Worm (Caenorhabditis elegans): ENCODE data around the gene F20H11.4.
A peak's percentile ranks its signal among the peaks of the same experiment; 100 is the strongest.

F20H11.4 gene

ce11 chrIII:6651983-6652382 lies 43.6 kb downstream of the F20H11.4 start, which contains the start of gene pdfr-1:
Gene pdfr-1, minus strand, starts transcription at chrIII:6652083.
- TF ChIP-seq F52B5.7 (tag; optimal IDR thresholded peaks at IDR 0.05) (no peak), hsf-1 (GFP tag; IDR thresholded peaks at IDR 0.05) (no peak)

- TF ChIP-seq nfya-1 (tag; optimal IDR thresholded peaks at IDR 0.05; ENCODE audit: borderline replicate concordance, insufficient read depth) (no peak), mes-4 (tag; optimal IDR thresholded peaks at IDR 0.05) (no peak)
Measured at ce11 chrIII:6653932-6654331, 45.5 kb downstream of the F20H11.4 start.

ce11 chrIII:6655830-6656229 lies 47.4 kb downstream of the F20H11.4 start:
- TF ChIP-seq K12H6.12 (tag; optimal IDR thresholded peaks at IDR 0.05) (peak; percentile 35), F22D6.2 (tag; optimal IDR thresholded peaks at IDR 0.05) (no peak)
